Worm (Caenorhabditis elegans) whole organism, late embryonic: ENCODE data around the gene spr-2.

Experiments
- ceh-14 ChIP-seq: sonication (generic microtip); optimal IDR thresholded peaks from 2 replicates; lab custom pipeline; 2016; ENCODE audit warnings: missing genotype, missing genetic modification characterization, missing compliant biosample characterization
- elt-2 ChIP-seq: sonication (generic microtip); optimal IDR thresholded peaks from 2 replicates; lab custom pipeline; 2016; ENCODE audit warnings: missing genetic modification reagents, missing genetic modification characterization, missing compliant biosample characterization
- ets-4 ChIP-seq: sonication (generic microtip); optimal IDR thresholded peaks from 2 replicates; lab custom pipeline; 2016; ENCODE audit warnings: missing genetic modification characterization, missing compliant biosample characterization
- nfya-1 ChIP-seq: sonication (generic microtip); optimal IDR thresholded peaks from 2 replicates; lab custom pipeline; 2017; ENCODE audit warnings: missing genetic modification characterization, mild to moderate bottlenecking, missing compliant biosample characterization, antibody characterized with exemption, moderate library complexity
- pha-4 ChIP-seq: fragments of 150-350 bp; optimal IDR thresholded peaks from 2 replicates; lab custom pipeline; 2018; ENCODE audit warnings: missing biosample characterization, missing genetic modification reagents, missing genetic modification characterization

- TF ChIP-seq pha-4 (tag; lab: Kevin White, UChicago), result no peak
- no peak for TF ChIP-seq ceh-14
- TF ChIP-seq nfya-1 (tag; lab: Kevin White, UChicago), result no peak
- no peak for TF ChIP-seq elt-2 (tag; lab: Kevin White, UChicago)
- no peak for TF ChIP-seq ets-4
Observed at ce11 chrIV:8867562-8867961, 23.7 kb upstream of the spr-2 start.
